Worm (Caenorhabditis elegans) whole organism, L4/young adult: ENCODE data around the gene D1044.6.

Source experiments
- W03F9.2 ChIP-seq: fragments of 150-350 bp; optimal IDR thresholded peaks from 2 replicates; lab custom pipeline; 2014; ENCODE audit warnings: missing biosample characterization, missing genetic modification characterization
- him-1 ChIP-seq: sonication (generic microtip); optimal IDR thresholded peaks from 2 replicates; lab custom pipeline; 2016; ENCODE audit warnings: missing genotype, missing genetic modification reagents, missing genetic modification characterization, missing compliant biosample characterization

ce11 chrIII:5486345-5486744 lies 56.6 kb downstream of the D1044.6 start:
- TF ChIP-seq him-1 (tag; lab: Kevin White, UChicago) (no peak), W03F9.2 (tag; lab: Kevin White, UChicago) (no peak)
